Worm (Caenorhabditis elegans): ENCODE measurements around the gene cca-1.

DNA sequence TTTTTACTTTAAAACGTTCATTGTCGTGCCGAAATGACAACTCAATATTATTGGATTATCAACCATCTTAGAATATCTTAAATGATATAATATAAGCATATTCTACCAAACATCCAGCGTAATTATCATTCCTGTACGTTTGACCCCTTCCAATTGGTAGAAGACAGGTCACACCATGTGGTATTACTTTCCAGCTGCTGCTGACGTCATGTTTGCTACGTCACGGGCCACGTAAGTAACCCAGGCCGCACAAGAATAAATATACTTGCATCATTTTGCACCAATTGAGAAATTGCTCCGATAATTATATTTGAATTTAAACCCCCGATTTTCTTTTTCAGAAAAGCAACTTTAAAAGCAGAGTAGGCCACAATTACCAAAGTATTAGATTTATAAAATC, 39.9 kb upstream of the cca-1 start:
- TF ChIP-seq ref-1 (GFP tag; conservative IDR thresholded peaks at IDR 0.05) (no peak), ztf-23 (GFP tag; IDR thresholded peaks at IDR 0.05) (no peak), flt-1 (GFP tag; IDR thresholded peaks at IDR 0.05) (no peak), klf-2 (GFP tag; conservative IDR thresholded peaks at IDR 0.05) (no peak)

Measured in whole organism, midembryonic.